Worm (Caenorhabditis elegans): ENCODE measurements around the gene C53C11.5.

DNA sequence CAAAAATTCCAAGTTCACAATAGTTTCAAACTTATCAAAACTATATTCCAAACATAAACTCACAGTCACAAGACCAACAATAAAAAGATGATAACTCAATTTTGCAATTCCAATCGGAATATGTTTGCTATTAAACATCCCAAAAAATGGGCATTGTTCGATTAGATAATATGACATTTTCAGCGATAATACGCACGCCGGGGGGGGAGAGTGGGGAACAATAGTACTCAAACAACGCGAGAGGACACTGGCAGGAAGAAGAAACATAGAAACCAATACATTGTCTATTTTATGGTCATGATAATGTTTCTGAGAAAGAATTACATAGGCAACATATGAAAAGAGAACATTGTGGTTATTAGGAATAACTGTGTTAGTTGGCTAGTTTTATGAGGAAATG is 42.0 kb downstream of the C53C11.5 start:
- TF ChIP-seq nfya-1 (tag; optimal IDR thresholded peaks at IDR 0.05; ENCODE audit: insufficient read depth) = no peak
- TF ChIP-seq lin-15B (tag; optimal IDR thresholded peaks at IDR 0.05) = no peak
- no peak for TF ChIP-seq fos-1 (tag; optimal IDR thresholded peaks at IDR 0.05)
- no peak for TF ChIP-seq ceh-82 (tag; optimal IDR thresholded peaks at IDR 0.05)
- TF ChIP-seq pha-4 (tag; optimal IDR thresholded peaks at IDR 0.05) = peak; percentile 31

Data from whole organism, L3 larva.